Fruit fly (Drosophila melanogaster) whole organism, embryonic: Measurements from ENCODE around the gene Gclc.

Source experiments
- ATbp ChIP-seq: fragments of 200-800 bp; sonication (Bioruptor generic); optimal IDR thresholded peaks from 2 replicates; lab custom pipeline; 2017; ENCODE audit warnings: missing biosample characterization, mild to moderate bottlenecking, missing genetic modification characterization, missing genetic modification reagents
- Atf3 ChIP-seq: fragments of 200-800 bp; sonication (Bioruptor generic); optimal IDR thresholded peaks from 3 replicates; lab custom pipeline; 2016; ENCODE audit warnings: missing biosample characterization, missing genetic modification characterization
- CG12071 ChIP-seq: fragments of 200-800 bp; sonication (Bioruptor generic); optimal IDR thresholded peaks from 3 replicates; lab custom pipeline; 2018; ENCODE audit warnings: missing biosample characterization, mild to moderate bottlenecking, missing genetic modification characterization
- CG1233 ChIP-seq: fragments of 200-800 bp; sonication (Bioruptor generic); optimal IDR thresholded peaks from 4 replicates; lab custom pipeline; 2018; ENCODE audit warnings: missing biosample characterization, mild to moderate bottlenecking, missing genetic modification characterization
- CG12744 ChIP-seq: fragments of 200-800 bp; sonication (Bioruptor generic); optimal IDR thresholded peaks from 2 replicates; lab custom pipeline; 2016; ENCODE audit warnings: missing biosample characterization, missing genetic modification characterization
- CG13296 ChIP-seq: fragments of 200-800 bp; sonication (Bioruptor generic); optimal IDR thresholded peaks from 3 replicates; lab custom pipeline; 2018; ENCODE audit warnings: missing biosample characterization, mild to moderate bottlenecking, missing genetic modification characterization
- CG16813 ChIP-seq: fragments of 200-800 bp; sonication (Bioruptor generic); IDR thresholded peaks from 3 replicates; pipeline ENCODE4 v1.3.6; 2022; ENCODE audit warnings: missing biosample characterization, missing genetic modification characterization; ENCODE audit not compliant: partially characterized antibody
- CG18011 ChIP-seq: fragments of 200-800 bp; sonication (Bioruptor generic); optimal IDR thresholded peaks from 2 replicates; lab custom pipeline; 2017; ENCODE audit warnings: missing biosample characterization, missing genetic modification characterization, mild to moderate bottlenecking, moderate library complexity, missing genotype
- CG30020 ChIP-seq: fragments of 200-800 bp; optimal IDR thresholded peaks from 2 replicates; lab custom pipeline; 2019; ENCODE audit warnings: missing biosample characterization, mild to moderate bottlenecking, missing genetic modification characterization, moderate library complexity
- CG3163 ChIP-seq: fragments of 200-800 bp; sonication (Bioruptor generic); optimal IDR thresholded peaks from 3 replicates; lab custom pipeline; 2016; ENCODE audit warnings: missing biosample characterization, missing genetic modification characterization
- CG6854 ChIP-seq: fragments of 200-800 bp; sonication (Bioruptor generic); optimal IDR thresholded peaks from 3 replicates; lab custom pipeline; 2017; ENCODE audit warnings: missing biosample characterization, mild to moderate bottlenecking, missing genetic modification characterization
- CG7357 ChIP-seq: fragments of 200-800 bp; sonication (Bioruptor generic); IDR thresholded peaks from 3 replicates; pipeline ENCODE4 v1.3.6; 2022; ENCODE audit warnings: missing biosample characterization, missing genetic modification characterization
- CG7786 ChIP-seq: fragments of 200-800 bp; sonication (Bioruptor generic); optimal IDR thresholded peaks from 2 replicates; lab custom pipeline; 2016; ENCODE audit warnings: missing biosample characterization, missing genetic modification characterization
- CG9437 ChIP-seq: fragments of 200-800 bp; sonication (Bioruptor generic); optimal IDR thresholded peaks from 2 replicates; lab custom pipeline; 2018; ENCODE audit warnings: missing biosample characterization, mild to moderate bottlenecking, missing genetic modification characterization
- CG9817 ChIP-seq: fragments of 200-800 bp; sonication (Bioruptor generic); optimal IDR thresholded peaks from 2 replicates; lab custom pipeline; 2018; ENCODE audit warnings: missing biosample characterization, mild to moderate bottlenecking, missing genetic modification characterization, moderate library complexity
- D19A ChIP-seq: fragments of 200-800 bp; optimal IDR thresholded peaks from 3 replicates; lab custom pipeline; 2019; ENCODE audit warnings: missing biosample characterization, mild to moderate bottlenecking, missing genetic modification characterization, moderate library complexity
- Deaf1 ChIP-seq: fragments of 200-800 bp; optimal IDR thresholded peaks from 3 replicates; lab custom pipeline; 2019; ENCODE audit warnings: missing biosample characterization, mild to moderate bottlenecking, missing genetic modification characterization, moderate library complexity
- E2f1 ChIP-seq: fragments of 200-800 bp; sonication (Bioruptor generic); IDR thresholded peaks from 2 replicates; pipeline ENCODE4 v1.3.6; 2022; ENCODE audit warnings: missing biosample characterization, missing genetic modification characterization
- ERR ChIP-seq: fragments of 200-800 bp; sonication (Bioruptor generic); optimal IDR thresholded peaks from 2 replicates; lab custom pipeline; 2016; ENCODE audit warnings: missing biosample characterization, missing genetic modification characterization
- HLH4C ChIP-seq: fragments of 200-800 bp; sonication (Bioruptor generic); IDR thresholded peaks from 3 replicates; pipeline ENCODE4 v1.3.6; 2022; ENCODE audit warnings: missing biosample characterization, missing genetic modification characterization; ENCODE audit not compliant: partially characterized antibody
- HmgZ ChIP-seq: fragments of 200-800 bp; sonication (Bioruptor generic); optimal IDR thresholded peaks from 2 replicates; lab custom pipeline; 2018; ENCODE audit warnings: missing biosample characterization, mild to moderate bottlenecking, missing genetic modification characterization
- Hmr ChIP-seq: fragments of 200-800 bp; sonication (Bioruptor generic); optimal IDR thresholded peaks from 3 replicates; lab custom pipeline; 2017; ENCODE audit warnings: mild to moderate bottlenecking, missing biosample characterization, missing genetic modification reagents, missing genetic modification characterization
- Hr39 ChIP-seq: fragments of >200 bp; optimal IDR thresholded peaks from 2 replicates; lab custom pipeline; 2017
- Lim3 ChIP-seq: fragments of 200-800 bp; sonication (Bioruptor generic); IDR thresholded peaks from 2 replicates; pipeline ENCODE4 v1.3.6; 2022; ENCODE audit warnings: missing biosample characterization, missing genetic modification characterization
- Meics ChIP-seq: fragments of 200-800 bp; sonication (Bioruptor generic); optimal IDR thresholded peaks from 2 replicates; lab custom pipeline; 2017; ENCODE audit warnings: missing biosample characterization, mild to moderate bottlenecking, missing genetic modification characterization
- Optix ChIP-seq: fragments of 200-800 bp; sonication (Bioruptor generic); IDR thresholded peaks from 3 replicates; pipeline ENCODE4 v1.3.6; 2022; ENCODE audit warnings: missing biosample characterization, missing genetic modification characterization
- Ptx1 ChIP-seq: fragments of 200-800 bp; sonication (Bioruptor generic); IDR thresholded peaks from 2 replicates; pipeline ENCODE4 v1.3.6; 2022; ENCODE audit warnings: missing biosample characterization, missing genetic modification characterization
- Ssrp ChIP-seq: fragments of 200-800 bp; sonication (Bioruptor generic); optimal IDR thresholded peaks from 2 replicates; lab custom pipeline; 2018; ENCODE audit warnings: missing biosample characterization, mild to moderate bottlenecking, missing genetic modification characterization, moderate library complexity
- Taf1 ChIP-seq: fragments of 200-800 bp; sonication (Bioruptor generic); IDR thresholded peaks from 2 replicates; pipeline ENCODE4 v1.3.6; 2022; ENCODE audit warnings: missing biosample characterization, missing genetic modification characterization
- Usf ChIP-seq: fragments of 200-800 bp; sonication (Bioruptor generic); optimal IDR thresholded peaks from 2 replicates; lab custom pipeline; 2017; ENCODE audit warnings: missing genotype, missing biosample characterization, missing genetic modification characterization
- ab ChIP-seq: fragments of 200-800 bp; sonication (Bioruptor generic); optimal IDR thresholded peaks from 2 replicates; lab custom pipeline; 2016; ENCODE audit warnings: missing biosample characterization, missing genetic modification characterization
- al ChIP-seq: fragments of 200-800 bp; sonication (Bioruptor generic); IDR thresholded peaks from 2 replicates; pipeline ENCODE4 v1.3.6; 2022; ENCODE audit warnings: missing biosample characterization, missing genetic modification characterization
- ato ChIP-seq: fragments of 200-800 bp; sonication (Bioruptor generic); IDR thresholded peaks from 2 replicates; pipeline ENCODE4 v1.3.6; 2022; ENCODE audit warnings: missing biosample characterization, missing genetic modification characterization; ENCODE audit not compliant: partially characterized antibody
- cad ChIP-seq: fragments of >200 bp; optimal IDR thresholded peaks from 2 replicates; lab custom pipeline; 2017; ENCODE audit warnings: missing biosample characterization, missing genetic modification characterization
- caup ChIP-seq: fragments of 200-800 bp; sonication (Bioruptor generic); optimal IDR thresholded peaks from 3 replicates; lab custom pipeline; 2017; ENCODE audit warnings: missing biosample characterization, mild to moderate bottlenecking, missing genetic modification characterization, moderate library complexity; ENCODE audit not compliant: severe bottlenecking
- emc ChIP-seq: fragments of 200-800 bp; sonication (Bioruptor generic); optimal IDR thresholded peaks from 2 replicates; lab custom pipeline; 2016; ENCODE audit warnings: missing biosample characterization, missing genetic modification characterization
- eve ChIP-seq, 2 experiments: fragments of >200 bp; optimal IDR thresholded peaks; 2 replicates each; lab custom pipeline; 2017; ENCODE audit warnings: missing biosample characterization in 2 of 2, missing genetic modification characterization in 2 of 2
- fru ChIP-seq: fragments of >200 bp; optimal IDR thresholded peaks from 2 replicates; lab custom pipeline; 2017
- lilli ChIP-seq: fragments of 200-800 bp; sonication (Bioruptor generic); optimal IDR thresholded peaks from 3 replicates; lab custom pipeline; 2016; ENCODE audit warnings: missing biosample characterization, missing genetic modification characterization
- rib ChIP-seq: fragments of 200-800 bp; sonication (Bioruptor generic); IDR thresholded peaks from 2 replicates; pipeline ENCODE4 v1.3.6; 2022; ENCODE audit warnings: missing biosample characterization, missing genetic modification characterization
- scrt ChIP-seq: fragments of 200-800 bp; sonication (Bioruptor generic); optimal IDR thresholded peaks from 2 replicates; lab custom pipeline; 2018; ENCODE audit warnings: missing biosample characterization, mild to moderate bottlenecking, missing genetic modification characterization, moderate library complexity
- seq ChIP-seq: fragments of 200-800 bp; sonication (Bioruptor generic); IDR thresholded peaks from 2 replicates; pipeline ENCODE4 v1.3.6; 2022; ENCODE audit warnings: missing biosample characterization, missing genetic modification characterization
- shn ChIP-seq: fragments of 200-800 bp; sonication (Bioruptor generic); optimal IDR thresholded peaks from 3 replicates; lab custom pipeline; 2016; ENCODE audit warnings: missing biosample characterization, missing genetic modification characterization
- slp2 ChIP-seq: fragments of 200-800 bp; sonication (Bioruptor generic); optimal IDR thresholded peaks from 2 replicates; lab custom pipeline; 2016; ENCODE audit warnings: missing biosample characterization, missing genetic modification characterization
- ssp ChIP-seq: fragments of 200-800 bp; sonication (Bioruptor generic); IDR thresholded peaks from 2 replicates; pipeline ENCODE4 v1.3.6; 2022; ENCODE audit warnings: missing biosample characterization, missing genetic modification characterization
- toy ChIP-seq: fragments of 200-800 bp; sonication (Bioruptor generic); IDR thresholded peaks from 2 replicates; pipeline ENCODE4 v1.3.6; 2022; ENCODE audit warnings: missing biosample characterization, missing genetic modification characterization
- vfl ChIP-seq: fragments of 200-800 bp; sonication (Bioruptor generic); optimal IDR thresholded peaks from 2 replicates; lab custom pipeline; 2016; ENCODE audit warnings: missing biosample characterization, missing genetic modification characterization
- wek ChIP-seq: fragments of 200-800 bp; sonication (Bioruptor generic); optimal IDR thresholded peaks from 3 replicates; lab custom pipeline; 2018; ENCODE audit warnings: missing biosample characterization, mild to moderate bottlenecking, missing genetic modification characterization, moderate library complexity
- wor ChIP-seq: fragments of 200-800 bp; sonication (Bioruptor generic); IDR thresholded peaks from 2 replicates; pipeline ENCODE4 v1.3.6; 2022; ENCODE audit warnings: missing biosample characterization, missing genetic modification characterization
- zen2 ChIP-seq: fragments of 200-800 bp; sonication (Bioruptor generic); IDR thresholded peaks from 3 replicates; pipeline ENCODE4 v1.3.6; 2022; ENCODE audit warnings: missing biosample characterization, missing genetic modification characterization; ENCODE audit not compliant: partially characterized antibody

The Gclc gene

DNA sequence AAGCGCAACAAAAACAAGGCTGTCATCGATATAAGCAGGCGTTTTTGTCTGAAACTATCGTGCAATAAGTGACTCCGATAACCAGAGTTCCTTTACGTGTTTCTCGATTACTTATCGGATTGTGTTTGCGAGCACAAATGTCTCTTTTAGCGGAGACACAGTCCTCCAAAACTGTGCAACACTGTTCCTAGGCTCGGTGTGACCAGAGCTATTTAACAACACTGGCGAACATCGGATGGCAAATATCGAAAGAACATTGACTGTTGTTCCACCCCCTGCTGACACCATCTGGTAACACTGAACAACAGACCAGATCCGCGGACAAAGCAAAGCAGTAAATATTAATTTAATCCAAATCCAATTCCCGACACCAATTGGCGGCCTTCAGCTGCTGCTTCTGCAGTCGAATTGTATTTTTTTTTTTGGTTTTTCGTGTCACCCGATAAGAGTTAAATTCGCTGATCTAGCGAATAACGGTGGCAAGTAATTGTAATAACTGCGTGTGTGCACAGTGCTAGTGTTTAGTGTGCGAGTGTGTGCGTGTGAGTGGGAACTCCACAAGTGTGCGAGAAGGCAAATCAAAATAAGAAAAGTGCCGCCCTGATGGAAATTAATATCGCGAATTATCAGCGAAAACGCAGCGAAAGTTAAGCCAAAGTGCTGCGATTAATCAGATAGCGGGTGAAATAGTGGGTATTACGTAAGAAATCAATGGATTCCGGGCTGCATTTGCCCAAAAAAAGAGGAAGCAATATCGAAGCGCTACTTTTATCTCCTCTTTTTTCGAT lies 54.4 kb downstream of the Gclc start, which contains the start of gene mys (continued):
- TF ChIP-seq CG12071 (GFP tag; lab: Kevin White, UChicago), result peak; percentile 23
- peak; percentile 42 for TF ChIP-seq CG18011
- peak; percentile 59 for TF ChIP-seq Meics (GFP tag; lab: Kevin White, UChicago)
- TF ChIP-seq shn (GFP tag; lab: Kevin White, UChicago), result peak; percentile 80
- peak; percentile 90 for TF ChIP-seq Hmr (GFP tag; lab: Kevin White, UChicago)
- peak; percentile 76 for TF ChIP-seq seq (GFP tag; lab: Robert Waterston, UW)
- TF ChIP-seq Atf3 (GFP tag; lab: Kevin White, UChicago), result peak; percentile 43
- no peak for TF ChIP-seq Lim3 (GFP tag; lab: Robert Waterston, UW)
- TF ChIP-seq ATbp (GFP tag; lab: Kevin White, UChicago), result no peak
- no peak for TF ChIP-seq Deaf1 (tag; lab: Kevin White, UChicago)
- peak; percentile 84 for TF ChIP-seq HmgZ (tag; lab: Kevin White, UChicago)
- TF ChIP-seq cad (GFP tag; lab: Kevin White, UChicago), result no peak
- no peak for TF ChIP-seq D19A (tag; lab: Kevin White, UChicago)
- TF ChIP-seq Hr39 (lab: Kevin White, UChicago), result no peak
- TF ChIP-seq wek (GFP tag; lab: Kevin White, UChicago), result peak; percentile 13
- peak; percentile 94 for TF ChIP-seq CG16813 (GFP tag; lab: Robert Waterston, UW)
- TF ChIP-seq Ssrp (tag; lab: Kevin White, UChicago), result no peak
- TF ChIP-seq Taf1 (GFP tag; lab: Robert Waterston, UW), result no peak; the same call in 1 of the 2 replicates
- peak; percentile 18 for TF ChIP-seq vfl (GFP tag; lab: Kevin White, UChicago)
- TF ChIP-seq CG13296 (GFP tag; lab: Kevin White, UChicago), result peak; percentile 48
- TF ChIP-seq CG12744, result peak; percentile 60
- peak; percentile 63 for TF ChIP-seq ERR (GFP tag; lab: Kevin White, UChicago)
- TF ChIP-seq wor (GFP tag; lab: Robert Waterston, UW), result no peak
- peak; percentile 32; the same call in 1 of the 2 replicates for TF ChIP-seq ssp (GFP tag; lab: Robert Waterston, UW)
- TF ChIP-seq CG7786, result peak; percentile 72
- TF ChIP-seq ab, result peak; percentile 45
- peak; percentile 99 for TF ChIP-seq CG9437
- TF ChIP-seq al (GFP tag; lab: Robert Waterston, UW), result peak; percentile 57
- peak; percentile 83 for TF ChIP-seq caup (GFP tag; lab: Kevin White, UChicago)
- TF ChIP-seq E2f1, result peak; percentile 52; the same call in 1 of the 2 replicates
- TF ChIP-seq HLH4C (GFP tag; lab: Robert Waterston, UW), result peak; percentile 91
- TF ChIP-seq Usf, result no peak
- peak; percentile 76 for TF ChIP-seq lilli
- no peak for TF ChIP-seq eve (GFP tag; optimal IDR thresholded peaks at IDR 0.05; lab: Kevin White, UChicago)
- peak; percentile 3 for TF ChIP-seq CG30020 (tag; lab: Kevin White, UChicago)
- peak; percentile 72 for TF ChIP-seq rib (GFP tag; lab: Robert Waterston, UW)
- peak; percentile 94 for TF ChIP-seq zen2
- TF ChIP-seq CG1233, result peak; percentile 42
- TF ChIP-seq slp2 (GFP tag; lab: Kevin White, UChicago), result peak; percentile 8
- no peak for TF ChIP-seq CG7357 (GFP tag; lab: Robert Waterston, UW)
- no peak for TF ChIP-seq fru
- TF ChIP-seq CG9817 (tag; lab: Kevin White, UChicago), result peak; percentile 66
- peak; percentile 53 for TF ChIP-seq CG3163 (GFP tag; lab: Kevin White, UChicago)
- peak; percentile 63; the same call in 1 of the 2 replicates for TF ChIP-seq Ptx1 (GFP tag; lab: Robert Waterston, UW)
- TF ChIP-seq CG6854 (GFP tag; lab: Kevin White, UChicago), result peak; percentile 47
- TF ChIP-seq Optix (GFP tag; lab: Robert Waterston, UW), result peak; percentile 47; the same call in 1 of the 3 replicates
- TF ChIP-seq ato (GFP tag; lab: Robert Waterston, UW), result peak; percentile 90
- no peak for TF ChIP-seq toy (GFP tag; lab: Robert Waterston, UW)
- peak; percentile 77 for TF ChIP-seq scrt
- peak; percentile 70 for TF ChIP-seq emc (GFP tag; lab: Kevin White, UChicago)
